Worm (Caenorhabditis elegans): ENCODE measurements around the gene R07B7.9.

R07B7.9 gene

DNA sequence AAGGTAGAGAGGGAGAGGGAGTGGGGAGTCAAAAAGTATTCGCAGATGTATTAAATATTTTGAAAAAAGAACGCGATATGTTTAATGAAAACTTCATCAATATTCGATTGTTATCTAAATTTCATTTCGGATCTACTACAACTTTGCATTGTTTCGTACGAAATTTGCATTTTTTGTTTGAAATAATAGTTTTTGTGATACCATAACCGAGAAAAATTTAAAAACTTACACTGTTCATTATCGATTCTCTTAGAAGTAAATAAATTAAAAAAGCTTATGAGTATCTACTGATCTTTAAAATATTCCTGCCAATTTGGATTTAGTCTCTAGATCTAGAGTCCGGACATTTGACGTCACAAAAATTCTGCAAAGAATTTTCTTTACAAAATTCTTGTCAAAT is at the start of gene R07B7.9:
R07B7.9 (minus strand) TSS at position 101 of the 400 bp plus-strand sequence.
- TF ChIP-seq mdl-1 (tag; optimal IDR thresholded peaks at IDR 0.05) (no peak), dpl-1 (GFP tag; optimal IDR thresholded peaks at IDR 0.05) (no peak), unc-30 (tag; optimal IDR thresholded peaks at IDR 0.05) (no peak), C16A3.4 (tag; optimal IDR thresholded peaks at IDR 0.05) (no peak), elt-3 (tag; optimal IDR thresholded peaks at IDR 0.05) (no peak), nhr-71 (tag; optimal IDR thresholded peaks at IDR 0.05) (no peak), elt-2 (tag; optimal IDR thresholded peaks at IDR 0.05) (no peak), ets-5 (GFP tag; IDR thresholded peaks at IDR 0.05) (no peak), egl-13 (tag; optimal IDR thresholded peaks at IDR 0.05) (no peak), pqm-1 (tag; optimal IDR thresholded peaks at IDR 0.05) (no peak), efl-3 (GFP tag; optimal IDR thresholded peaks at IDR 0.05) (no peak), jun-1 (tag; optimal IDR thresholded peaks at IDR 0.05) (no peak), grh-1 (GFP tag; IDR thresholded peaks at IDR 0.05) (no peak)

DNA sequence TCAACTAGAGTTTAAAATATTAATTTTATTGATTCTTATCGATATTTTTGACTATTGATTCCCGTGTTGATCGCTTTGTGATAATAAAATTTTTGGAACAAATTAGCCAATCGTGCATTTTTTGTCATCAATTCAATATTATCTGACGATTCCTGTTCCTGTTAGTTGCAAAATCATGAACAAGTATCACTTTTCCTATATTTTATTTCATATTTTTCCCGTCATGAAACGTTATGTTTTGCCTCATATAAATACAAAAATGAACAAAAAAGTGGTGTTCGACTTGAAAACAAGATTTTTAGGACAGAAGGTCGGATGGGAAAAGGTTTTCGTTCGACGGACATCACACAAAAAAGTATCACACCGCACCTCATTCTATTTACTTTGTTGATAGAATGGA is 41.1 kb upstream of the R07B7.9 start, which contains the start of gene C13C4.6:
C13C4.6 (plus strand) TSS at position 301 of the 400 bp plus-strand sequence.
- TF ChIP-seq swsn-7 (tag; optimal IDR thresholded peaks at IDR 0.05) (no peak), lin-35 (GFP tag; optimal IDR thresholded peaks at IDR 0.05) (no peak), ets-5 (GFP tag; IDR thresholded peaks at IDR 0.05) (no peak), elt-2 (tag; optimal IDR thresholded peaks at IDR 0.05) (no peak), unc-62 (GFP tag; optimal IDR thresholded peaks at IDR 0.05) (no peak), hpl-2 (GFP tag; optimal IDR thresholded peaks at IDR 0.05) (no peak), sup-37 (GFP tag; optimal IDR thresholded peaks at IDR 0.05) (no peak), nhr-19 (GFP tag; conservative IDR thresholded peaks at IDR 0.05) (no peak), sptf-1 (tag; optimal IDR thresholded peaks at IDR 0.05) (no peak), mab-9 (GFP tag; IDR thresholded peaks at IDR 0.05) (no peak), tbx-2 (tag; optimal IDR thresholded peaks at IDR 0.05) (no peak), nhr-71 (tag; optimal IDR thresholded peaks at IDR 0.05) (no peak), lir-3 (tag; optimal IDR thresholded peaks at IDR 0.05; ENCODE audit: poor library complexity) (no peak), nhr-20 (tag; optimal IDR thresholded peaks at IDR 0.05) (no peak), pag-3 (tag; optimal IDR thresholded peaks at IDR 0.05; ENCODE audit: borderline replicate concordance, insufficient read depth) (no peak), lin-39 (tag; optimal IDR thresholded peaks at IDR 0.05) (no peak)

DNA sequence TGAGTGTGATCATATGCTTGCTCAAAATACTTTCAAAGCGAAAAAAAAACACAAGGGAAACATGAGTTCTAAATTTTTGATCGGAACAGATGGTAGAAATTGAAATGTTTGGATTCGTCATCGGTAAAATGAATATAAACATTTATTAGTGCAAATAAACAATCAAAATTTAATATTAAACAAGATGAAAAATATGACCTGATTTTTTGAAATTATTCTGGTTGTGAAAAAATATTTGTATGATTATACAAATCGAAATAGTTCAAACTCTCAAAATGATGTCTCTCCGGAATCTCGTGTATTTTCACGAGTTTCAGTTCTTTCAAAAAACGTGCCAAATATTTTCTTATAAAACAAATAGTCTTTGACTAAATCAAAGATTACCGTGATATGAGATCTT is 40.2 kb upstream of the R07B7.9 start, which contains the start of gene C13C4.7:
C13C4.7 (minus strand) TSS at position 101 of the 400 bp plus-strand sequence.
- TF ChIP-seq mef-2 (tag; optimal IDR thresholded peaks at IDR 0.05) (no peak), pax-3 (tag; optimal IDR thresholded peaks at IDR 0.05) (no peak), egl-13 (tag; optimal IDR thresholded peaks at IDR 0.05) (no peak), snpc-4 (tag; optimal IDR thresholded peaks at IDR 0.05) (no peak), pqm-1 (tag; optimal IDR thresholded peaks at IDR 0.05) (no peak), dsc-1 (tag; optimal IDR thresholded peaks at IDR 0.05) (no peak), jun-1 (tag; optimal IDR thresholded peaks at IDR 0.05) (no peak), Y116A8C.19 (tag; optimal IDR thresholded peaks at IDR 0.05; ENCODE audit: borderline replicate concordance) (no peak), pag-3 (tag; optimal IDR thresholded peaks at IDR 0.05; ENCODE audit: borderline replicate concordance, insufficient read depth) (no peak), zip-4 (GFP tag; optimal IDR thresholded peaks at IDR 0.05) (no peak), ceh-8 (GFP tag; optimal IDR thresholded peaks at IDR 0.05) (no peak), fkh-10 (GFP tag; optimal IDR thresholded peaks at IDR 0.05) (no peak), F16B12.6 (tag; optimal IDR thresholded peaks at IDR 0.05) (no peak), lir-3 (tag; optimal IDR thresholded peaks at IDR 0.05; ENCODE audit: poor library complexity) (no peak), hlh-4 (tag; optimal IDR thresholded peaks at IDR 0.05) (no peak), nhr-84 (tag; optimal IDR thresholded peaks at IDR 0.05) (no peak), lin-14 (GFP tag; optimal IDR thresholded peaks at IDR 0.05) (no peak), vab-15 (tag; optimal IDR thresholded peaks at IDR 0.05) (no peak)

All from whole organism, L1 larva.